Fruit fly (Drosophila melanogaster) whole organism, embryonic: ENCODE results near the gene CG3529.

Source experiments
- Bteb2 ChIP-seq: fragments of 200-800 bp; sonication (Bioruptor generic); optimal IDR thresholded peaks from 2 replicates; lab custom pipeline; 2016; ENCODE audit warnings: missing biosample characterization, missing genetic modification characterization
- CG10959 ChIP-seq: fragments of 200-800 bp; sonication (Bioruptor generic); IDR thresholded peaks from 2 replicates; pipeline ENCODE4 v1.3.6; 2022; ENCODE audit warnings: missing biosample characterization, missing genetic modification characterization
- CG13624 ChIP-seq: fragments of 200-800 bp; sonication (Bioruptor generic); optimal IDR thresholded peaks from 2 replicates; lab custom pipeline; 2016; ENCODE audit warnings: missing biosample characterization, missing genetic modification characterization
- CG14441 ChIP-seq: fragments of 200-800 bp; sonication (Bioruptor generic); IDR thresholded peaks from 2 replicates; pipeline ENCODE4 v1.3.6; 2022; ENCODE audit warnings: missing biosample characterization, missing genetic modification characterization
- CG17186 ChIP-seq: fragments of 200-800 bp; sonication (Bioruptor generic); optimal IDR thresholded peaks from 3 replicates; lab custom pipeline; 2017; ENCODE audit warnings: missing biosample characterization, missing genetic modification reagents, missing genetic modification characterization
- CG2116 ChIP-seq: fragments of 200-800 bp; sonication (Bioruptor generic); optimal IDR thresholded peaks from 3 replicates; lab custom pipeline; 2018; ENCODE audit warnings: missing biosample characterization, mild to moderate bottlenecking, missing genetic modification characterization
- CG3065 ChIP-seq: fragments of 200-800 bp; sonication (Bioruptor generic); optimal IDR thresholded peaks from 2 replicates; lab custom pipeline; 2016; ENCODE audit warnings: missing biosample characterization, missing genetic modification characterization
- CG32532 ChIP-seq: fragments of 200-800 bp; sonication (Bioruptor generic); IDR thresholded peaks from 2 replicates; pipeline ENCODE4 v1.3.6; 2022; ENCODE audit warnings: missing biosample characterization, missing genetic modification characterization
- CG32767 ChIP-seq: fragments of 200-800 bp; sonication (Bioruptor generic); IDR thresholded peaks from 2 replicates; pipeline ENCODE4 v1.3.6; 2022; ENCODE audit warnings: missing biosample characterization, missing genetic modification characterization
- CG4404 ChIP-seq: fragments of 200-800 bp; sonication (Bioruptor generic); IDR thresholded peaks from 2 replicates; pipeline ENCODE4 v1.3.6; 2022; ENCODE audit warnings: missing biosample characterization, missing genetic modification characterization
- CG4424 ChIP-seq: fragments of 200-800 bp; sonication (Bioruptor generic); optimal IDR thresholded peaks from 3 replicates; lab custom pipeline; 2016; ENCODE audit warnings: missing biosample characterization, missing genetic modification characterization
- CG7357 ChIP-seq: fragments of 200-800 bp; sonication (Bioruptor generic); IDR thresholded peaks from 3 replicates; pipeline ENCODE4 v1.3.6; 2022; ENCODE audit warnings: missing biosample characterization, missing genetic modification characterization
- CG8281 ChIP-seq: fragments of 200-800 bp; sonication (Bioruptor generic); optimal IDR thresholded peaks from 2 replicates; lab custom pipeline; 2018; ENCODE audit warnings: missing biosample characterization, mild to moderate bottlenecking, missing genetic modification characterization, moderate library complexity
- CG8478 ChIP-seq: fragments of >200 bp; optimal IDR thresholded peaks from 2 replicates; lab custom pipeline; 2018
- CTCF ChIP-seq: fragments of 200-800 bp; sonication (Bioruptor generic); optimal IDR thresholded peaks from 2 replicates; lab custom pipeline; 2017; ENCODE audit warnings: missing biosample characterization, mild to moderate bottlenecking, missing genetic modification characterization, moderate library complexity
- D19B ChIP-seq: fragments of 200-800 bp; sonication (Bioruptor generic); optimal IDR thresholded peaks from 2 replicates; lab custom pipeline; 2017; ENCODE audit warnings: missing biosample characterization, mild to moderate bottlenecking, missing genetic modification characterization
- E2f2 ChIP-seq: fragments of 200-800 bp; sonication (Bioruptor generic); IDR thresholded peaks from 2 replicates; pipeline ENCODE4 v1.3.6; 2022; ENCODE audit warnings: missing biosample characterization, missing genetic modification characterization
- Eip74EF ChIP-seq, 2 experiments: fragments of 200-800 bp in 1 of 2; fragments of >200 bp in 1 of 2; sonication (Bioruptor generic) in 1 of 2; optimal IDR thresholded peaks; 2 replicates each; lab custom pipeline; 2017 to 2019; ENCODE audit warnings: missing biosample characterization in 2 of 2, missing genetic modification characterization in 2 of 2, mild to moderate bottlenecking in 1 of 2, moderate library complexity in 1 of 2
- Elba2 ChIP-seq: fragments of 200-800 bp; sonication (Bioruptor generic); optimal IDR thresholded peaks from 3 replicates; lab custom pipeline; 2016; ENCODE audit warnings: missing biosample characterization, missing genetic modification characterization
- HHEX ChIP-seq: fragments of 200-800 bp; sonication (Bioruptor generic); optimal IDR thresholded peaks from 3 replicates; lab custom pipeline; 2017; ENCODE audit warnings: missing biosample characterization, mild to moderate bottlenecking, missing genetic modification characterization, missing genetic modification reagents
- Lpt ChIP-seq: fragments of >200 bp; optimal IDR thresholded peaks from 2 replicates; lab custom pipeline; 2018; ENCODE audit warnings: missing biosample characterization, missing genetic modification characterization
- MTF-1 ChIP-seq: fragments of 200-800 bp; sonication (Bioruptor generic); optimal IDR thresholded peaks from 2 replicates; lab custom pipeline; 2018; ENCODE audit warnings: missing biosample characterization, mild to moderate bottlenecking, missing genetic modification characterization, borderline replicate concordance
- NFAT ChIP-seq: fragments of 200-800 bp; sonication (Bioruptor generic); IDR thresholded peaks from 2 replicates; pipeline ENCODE4 v1.3.6; 2022; ENCODE audit warnings: missing biosample characterization, missing genetic modification characterization
- Ptx1 ChIP-seq: fragments of 200-800 bp; sonication (Bioruptor generic); IDR thresholded peaks from 2 replicates; pipeline ENCODE4 v1.3.6; 2022; ENCODE audit warnings: missing biosample characterization, missing genetic modification characterization
- Scr ChIP-seq: fragments of 200-800 bp; sonication (Bioruptor generic); IDR thresholded peaks from 2 replicates; pipeline ENCODE4 v1.3.6; 2022; ENCODE audit warnings: missing biosample characterization, missing genetic modification characterization; ENCODE audit not compliant: partially characterized antibody
- Ssrp ChIP-seq: fragments of 200-800 bp; sonication (Bioruptor generic); optimal IDR thresholded peaks from 2 replicates; lab custom pipeline; 2018; ENCODE audit warnings: missing biosample characterization, mild to moderate bottlenecking, missing genetic modification characterization, moderate library complexity
- Taf1 ChIP-seq: fragments of 200-800 bp; sonication (Bioruptor generic); IDR thresholded peaks from 2 replicates; pipeline ENCODE4 v1.3.6; 2022; ENCODE audit warnings: missing biosample characterization, missing genetic modification characterization
- Xbp1 ChIP-seq: fragments of 200-800 bp; sonication (Bioruptor generic); optimal IDR thresholded peaks from 3 replicates; lab custom pipeline; 2016; ENCODE audit warnings: missing biosample characterization, mild to moderate bottlenecking, missing genetic modification characterization
- Xrp1 ChIP-seq: fragments of 200-800 bp; sonication (Bioruptor generic); IDR thresholded peaks from 2 replicates; pipeline ENCODE4 v1.3.6; 2022; ENCODE audit warnings: missing biosample characterization, missing genetic modification characterization
- al ChIP-seq: fragments of 200-800 bp; sonication (Bioruptor generic); IDR thresholded peaks from 2 replicates; pipeline ENCODE4 v1.3.6; 2022; ENCODE audit warnings: missing biosample characterization, missing genetic modification characterization
- amos ChIP-seq: fragments of 200-800 bp; sonication (Bioruptor generic); IDR thresholded peaks from 2 replicates; pipeline ENCODE4 v1.3.6; 2022; ENCODE audit warnings: missing biosample characterization, missing genetic modification characterization; ENCODE audit not compliant: partially characterized antibody
- chinmo ChIP-seq: fragments of 200-800 bp; sonication (Bioruptor generic); IDR thresholded peaks from 4 replicates; pipeline ENCODE4 v1.3.6; 2022; ENCODE audit warnings: missing biosample characterization, missing genetic modification characterization; ENCODE audit not compliant: partially characterized antibody
- da ChIP-seq: fragments of 200-800 bp; sonication (Bioruptor generic); optimal IDR thresholded peaks from 2 replicates; lab custom pipeline; 2016; ENCODE audit warnings: missing biosample characterization, missing genetic modification characterization
- dmrt11E ChIP-seq: fragments of 200-800 bp; sonication (Bioruptor generic); optimal IDR thresholded peaks from 3 replicates; lab custom pipeline; 2018; ENCODE audit warnings: missing biosample characterization, mild to moderate bottlenecking, missing genetic modification characterization, moderate library complexity
- ems ChIP-seq: fragments of 200-800 bp; sonication (Bioruptor generic); optimal IDR thresholded peaks from 3 replicates; lab custom pipeline; 2016; ENCODE audit warnings: missing biosample characterization, missing genetic modification characterization
- gfzf ChIP-seq: fragments of 200-800 bp; sonication (Bioruptor generic); optimal IDR thresholded peaks from 2 replicates; lab custom pipeline; 2016; ENCODE audit warnings: missing biosample characterization, mild to moderate bottlenecking, missing genetic modification characterization, moderate library complexity
- gsb ChIP-seq: fragments of 200-800 bp; sonication (Bioruptor generic); IDR thresholded peaks from 2 replicates; pipeline ENCODE4 v1.3.6; 2022; ENCODE audit warnings: missing biosample characterization, missing genetic modification characterization
- ham ChIP-seq: fragments of 200-800 bp; sonication (Bioruptor generic); IDR thresholded peaks from 2 replicates; pipeline ENCODE4 v1.3.6; 2022; ENCODE audit warnings: missing biosample characterization, missing genetic modification characterization
- lbe ChIP-seq: fragments of 200-800 bp; sonication (Bioruptor generic); optimal IDR thresholded peaks from 2 replicates; lab custom pipeline; 2016; ENCODE audit warnings: missing biosample characterization, mild to moderate bottlenecking, missing genetic modification characterization
- lmd ChIP-seq: fragments of 200-800 bp; sonication (Bioruptor generic); IDR thresholded peaks from 2 replicates; pipeline ENCODE4 v1.3.6; 2022; ENCODE audit warnings: missing biosample characterization, missing genetic modification characterization
- nmo ChIP-seq: fragments of 200-800 bp; sonication (Bioruptor generic); optimal IDR thresholded peaks from 2 replicates; lab custom pipeline; 2018; ENCODE audit warnings: missing biosample characterization, mild to moderate bottlenecking, missing genetic modification characterization, moderate library complexity
- oc ChIP-seq: fragments of 200-800 bp; sonication (Bioruptor generic); optimal IDR thresholded peaks from 2 replicates; lab custom pipeline; 2018; ENCODE audit warnings: missing biosample characterization, mild to moderate bottlenecking, missing genetic modification characterization, moderate library complexity
- org-1 ChIP-seq: fragments of 200-800 bp; sonication (Bioruptor generic); optimal IDR thresholded peaks from 2 replicates; lab custom pipeline; 2017; ENCODE audit warnings: missing biosample characterization, missing genetic modification characterization
- phol ChIP-seq: fragments of 200-800 bp; sonication (Bioruptor generic); optimal IDR thresholded peaks from 3 replicates; lab custom pipeline; 2018; ENCODE audit warnings: missing biosample characterization, mild to moderate bottlenecking, missing genetic modification characterization, moderate library complexity
- repo ChIP-seq: fragments of 200-800 bp; sonication (Bioruptor generic); optimal IDR thresholded peaks from 2 replicates; lab custom pipeline; 2016; ENCODE audit warnings: missing biosample characterization, missing genetic modification characterization
- ro ChIP-seq: fragments of 200-800 bp; sonication (Bioruptor generic); IDR thresholded peaks from 2 replicates; pipeline ENCODE4 v1.3.6; 2022; ENCODE audit warnings: missing biosample characterization, missing genetic modification characterization
- tll ChIP-seq, 2 experiments: fragments of 200-800 bp in 1 of 2; fragments of >200 bp in 1 of 2; sonication (Bioruptor generic) in 1 of 2; optimal IDR thresholded peaks; 2 replicates each; lab custom pipeline; 2017 to 2019; ENCODE audit warnings: missing biosample characterization in 2 of 2, missing genetic modification characterization in 2 of 2, mild to moderate bottlenecking in 1 of 2, moderate library complexity in 1 of 2
- unpg ChIP-seq: fragments of 200-800 bp; sonication (Bioruptor generic); optimal IDR thresholded peaks from 3 replicates; lab custom pipeline; 2018; ENCODE audit warnings: missing biosample characterization, mild to moderate bottlenecking, missing genetic modification characterization, moderate library complexity
- usp ChIP-seq: fragments of >200 bp; optimal IDR thresholded peaks from 2 replicates; lab custom pipeline; 2017; ENCODE audit warnings: missing biosample characterization, missing genetic modification characterization
- wor ChIP-seq: fragments of 200-800 bp; sonication (Bioruptor generic); IDR thresholded peaks from 2 replicates; pipeline ENCODE4 v1.3.6; 2022; ENCODE audit warnings: missing biosample characterization, missing genetic modification characterization
- yki ChIP-seq: fragments of >200 bp; optimal IDR thresholded peaks from 3 replicates; lab custom pipeline; 2018

Gene CG3529

dm6 chr3L:9462247-9462769 is 15.6 kb downstream of the CG3529 start (continued):
- TF ChIP-seq CG7357 (GFP tag; lab: Robert Waterston, UW) (peak; percentile 64; the same call in 2 of the 3 replicates), amos (no peak), CG2116 (peak; percentile 52), phol (tag; lab: Kevin White, UChicago) (peak; percentile 98), CTCF (peak; percentile 53), lmd (GFP tag; lab: Robert Waterston, UW) (peak; percentile 72), repo (peak; percentile 34), da (no peak), CG32767 (GFP tag; lab: Robert Waterston, UW) (peak; percentile 78), D19B (GFP tag; lab: Kevin White, UChicago) (peak; percentile 72), yki (lab: Kevin White, UChicago) (peak; percentile 55), Scr (GFP tag; lab: Robert Waterston, UW) (peak; percentile 14), CG4404 (GFP tag; lab: Robert Waterston, UW) (peak; percentile 47; the same call in 1 of the 2 replicates), Elba2 (no peak), CG3065 (peak; percentile 67), MTF-1 (peak; percentile 82), unpg (GFP tag; lab: Kevin White, UChicago) (peak; percentile 95), Ptx1 (peak; percentile 69), lbe (GFP tag; lab: Kevin White, UChicago) (peak; percentile 82), CG32532 (peak; percentile 73; the same call in 1 of the 2 replicates), oc (tag; lab: Kevin White, UChicago) (peak; percentile 79), gsb (GFP tag; lab: Robert Waterston, UW) (no peak), HHEX (GFP tag; lab: Kevin White, UChicago) (peak; percentile 83), Bteb2 (GFP tag; lab: Kevin White, UChicago) (peak; percentile 76), chinmo (GFP tag; lab: Robert Waterston, UW) (no peak), wor (GFP tag; lab: Robert Waterston, UW) (peak; percentile 65), Lpt (no peak), al (GFP tag; lab: Robert Waterston, UW) (peak; percentile 53; the same call in 1 of the 2 replicates), ems (GFP tag; lab: Kevin White, UChicago) (peak; percentile 87), nmo (GFP tag; lab: Kevin White, UChicago) (peak; percentile 92), tll (GFP tag; optimal IDR thresholded peaks at IDR 0.05; lab: Kevin White, UChicago) (no peak), NFAT (GFP tag; lab: Robert Waterston, UW) (peak; percentile 9; the same call in 1 of the 2 replicates), ham (GFP tag; lab: Robert Waterston, UW) (0 out of 2 replicates have a peak, but pooled peaks have one; percentile 34), CG8478 (lab: Kevin White, UChicago) (no peak), CG14441 (GFP tag; lab: Robert Waterston, UW) (peak; percentile 42; the same call in 1 of the 2 replicates), Taf1 (GFP tag; lab: Robert Waterston, UW) (no peak), CG10959 (peak; percentile 66), CG13624 (peak; percentile 63), CG4424 (GFP tag; lab: Kevin White, UChicago) (peak; percentile 84), CG8281 (tag; lab: Kevin White, UChicago) (peak; percentile 74), Ssrp (tag; lab: Kevin White, UChicago) (peak; percentile 91), dmrt11E (tag; lab: Kevin White, UChicago) (peak; percentile 94), org-1 (GFP tag; lab: Kevin White, UChicago) (peak; percentile 89), E2f2 (GFP tag; lab: Robert Waterston, UW) (peak; percentile 57; the same call in 1 of the 2 replicates), usp (no peak), ro (no peak), Xbp1 (GFP tag; lab: Kevin White, UChicago) (peak; percentile 84), Xrp1 (GFP tag; lab: Robert Waterston, UW) (peak; percentile 89), Eip74EF (GFP tag; optimal IDR thresholded peaks at IDR 0.05; lab: Kevin White, UChicago) (peak in 1 of 2 experiments; percentile 92), gfzf (no peak), CG17186 (GFP tag; lab: Kevin White, UChicago) (peak; percentile 63)
